Worm (Caenorhabditis elegans) whole organism, L2 larva: ENCODE results near the gene lgg-2.

Experiments
- C34F6.9 ChIP-seq: fragments of 150-350 bp; optimal IDR thresholded peaks from 2 replicates; lab custom pipeline; 2014; ENCODE audit warnings: missing biosample characterization, missing genetic modification characterization
- Y55F3AM.14 ChIP-seq: fragments of 200-800 bp; sonication (Bioruptor generic); optimal IDR thresholded peaks from 2 replicates; lab custom pipeline; 2018; ENCODE audit warnings: mild to moderate bottlenecking, missing genetic modification characterization, missing compliant biosample characterization
- ZK546.5 ChIP-seq: sonication (generic microtip); optimal IDR thresholded peaks from 2 replicates; lab custom pipeline; 2017; ENCODE audit warnings: missing biosample characterization, missing genetic modification characterization
- alr-1 ChIP-seq: fragments of 150-350 bp; optimal IDR thresholded peaks from 2 replicates; lab custom pipeline; 2014; ENCODE audit warnings: missing biosample characterization, missing genetic modification characterization
- aly-2 ChIP-seq: fragments of 150-350 bp; optimal IDR thresholded peaks from 2 replicates; lab custom pipeline; 2014; ENCODE audit warnings: missing biosample characterization, missing genetic modification characterization
- ama-1 ChIP-seq: fragments of 150-350 bp; optimal IDR thresholded peaks from 2 replicates; lab custom pipeline; 2018; ENCODE audit warnings: inconsistent platforms
- blmp-1 ChIP-seq: sonication (generic microtip); optimal IDR thresholded peaks from 2 replicates; lab custom pipeline; 2017; ENCODE audit warnings: missing genetic modification characterization, mild to moderate bottlenecking, missing compliant biosample characterization, antibody characterized with exemption, moderate library complexity; ENCODE audit not compliant: insufficient read depth
- ceh-16 ChIP-seq: fragments of 150-350 bp; optimal IDR thresholded peaks from 2 replicates; lab custom pipeline; 2014; ENCODE audit warnings: missing biosample characterization, missing genetic modification characterization
- ceh-82 ChIP-seq: fragments of 150-350 bp; optimal IDR thresholded peaks from 2 replicates; lab custom pipeline; 2014; ENCODE audit warnings: missing biosample characterization, missing genetic modification characterization
- crh-2 ChIP-seq: sonication (generic microtip); optimal IDR thresholded peaks from 2 replicates; lab custom pipeline; 2017; ENCODE audit warnings: missing biosample characterization, missing genetic modification characterization
- dmd-4 ChIP-seq: sonication (generic microtip); optimal IDR thresholded peaks from 2 replicates; lab custom pipeline; 2017; ENCODE audit warnings: missing biosample characterization, missing genetic modification characterization
- elt-1 ChIP-seq: fragments of 150-350 bp; optimal IDR thresholded peaks from 2 replicates; lab custom pipeline; 2014; ENCODE audit warnings: missing biosample characterization, missing genetic modification characterization
- elt-3 ChIP-seq: sonication (generic microtip); optimal IDR thresholded peaks from 2 replicates; lab custom pipeline; 2017; ENCODE audit warnings: missing biosample characterization, missing genetic modification characterization
- fos-1 ChIP-seq: fragments of 150-350 bp; optimal IDR thresholded peaks from 2 replicates; lab custom pipeline; 2014; ENCODE audit warnings: missing biosample characterization, missing genetic modification characterization
- gmeb-1 ChIP-seq: fragments of 150-350 bp; optimal IDR thresholded peaks from 2 replicates; lab custom pipeline; 2014; ENCODE audit warnings: missing biosample characterization, missing genetic modification characterization
- lin-11 ChIP-seq: fragments of 150-350 bp; sonication (generic microtip); optimal IDR thresholded peaks from 2 replicates; lab custom pipeline; 2014; ENCODE audit warnings: missing biosample characterization, missing genetic modification characterization, inconsistent platforms, mixed read lengths
- lin-13 ChIP-seq: fragments of 150-350 bp; optimal IDR thresholded peaks from 2 replicates; lab custom pipeline; 2014; ENCODE audit warnings: missing biosample characterization, missing genetic modification reagents, missing genetic modification characterization
- lin-39 ChIP-seq: fragments of 150-350 bp; optimal IDR thresholded peaks from 2 replicates; lab custom pipeline; 2014; ENCODE audit warnings: missing biosample characterization, missing genetic modification reagents, missing genetic modification characterization
- lsy-2 ChIP-seq, 2 experiments: fragments of 150-350 bp in 1 of 2; sonication (generic microtip) in 1 of 2; optimal IDR thresholded peaks; 2 replicates each; lab custom pipeline; 2014 to 2017; ENCODE audit warnings: missing biosample characterization in 2 of 2, missing genetic modification characterization in 2 of 2
- mbf-1 ChIP-seq: sonication (generic microtip); optimal IDR thresholded peaks from 2 replicates; lab custom pipeline; 2017; ENCODE audit warnings: missing biosample characterization, missing genetic modification characterization
- mdl-1 ChIP-seq, 2 experiments: fragments of 150-350 bp in 1 of 2; sonication (generic microtip) in 1 of 2; optimal IDR thresholded peaks; 2 replicates each; lab custom pipeline; 2017; ENCODE audit warnings: missing biosample characterization in 2 of 2, missing genetic modification characterization in 2 of 2
- nhr-10 ChIP-seq: sonication (generic microtip); optimal IDR thresholded peaks from 2 replicates; lab custom pipeline; 2017; ENCODE audit warnings: missing biosample characterization, missing genetic modification characterization
- nhr-11 ChIP-seq: fragments of 150-350 bp; optimal IDR thresholded peaks from 2 replicates; lab custom pipeline; 2014; ENCODE audit warnings: missing biosample characterization, missing genetic modification characterization
- nhr-12 ChIP-seq: fragments of 150-350 bp; optimal IDR thresholded peaks from 2 replicates; lab custom pipeline; 2014; ENCODE audit warnings: missing biosample characterization, missing genetic modification characterization
- nhr-129 ChIP-seq: fragments of 150-350 bp; optimal IDR thresholded peaks from 2 replicates; lab custom pipeline; 2014; ENCODE audit warnings: missing biosample characterization, missing genetic modification characterization
- nhr-21 ChIP-seq: fragments of 150-350 bp; optimal IDR thresholded peaks from 2 replicates; lab custom pipeline; 2014; ENCODE audit warnings: missing biosample characterization, missing genetic modification characterization
- nhr-23 ChIP-seq: fragments of 150-350 bp; optimal IDR thresholded peaks from 2 replicates; lab custom pipeline; 2014; ENCODE audit warnings: missing biosample characterization, missing genetic modification reagents, missing genetic modification characterization
- nhr-237 ChIP-seq: fragments of 150-350 bp; optimal IDR thresholded peaks from 2 replicates; lab custom pipeline; 2014; ENCODE audit warnings: missing biosample characterization, missing genetic modification characterization
- nhr-25 ChIP-seq: fragments of 150-350 bp; sonication (generic microtip); optimal IDR thresholded peaks from 3 replicates; lab custom pipeline; 2014; ENCODE audit warnings: missing biosample characterization, missing genetic modification characterization
- nhr-77 ChIP-seq: fragments of 150-350 bp; optimal IDR thresholded peaks from 2 replicates; lab custom pipeline; 2014; ENCODE audit warnings: missing biosample characterization, missing genetic modification characterization
- peb-1 ChIP-seq: fragments of 150-350 bp; optimal IDR thresholded peaks from 2 replicates; lab custom pipeline; 2014; ENCODE audit warnings: missing biosample characterization, missing genetic modification characterization
- sem-4 ChIP-seq: fragments of 150-350 bp; optimal IDR thresholded peaks from 2 replicates; lab custom pipeline; 2014; ENCODE audit warnings: missing biosample characterization, missing genetic modification reagents, missing genetic modification characterization
- skn-1 ChIP-seq: sonication (generic microtip); optimal IDR thresholded peaks from 2 replicates; lab custom pipeline; 2017; ENCODE audit warnings: missing biosample characterization, missing genetic modification characterization
- sma-3 ChIP-seq: sonication (generic microtip); optimal IDR thresholded peaks from 2 replicates; lab custom pipeline; 2016; ENCODE audit warnings: missing genetic modification reagents, missing genetic modification characterization, missing compliant biosample characterization
- sma-9 ChIP-seq, 2 experiments: fragments of 150-350 bp in 1 of 2; sonication (generic microtip) in 1 of 2; optimal IDR thresholded peaks; 2 replicates each; lab custom pipeline; 2014 to 2016; ENCODE audit warnings: missing genetic modification characterization in 2 of 2, mild to moderate bottlenecking in 1 of 2, missing biosample characterization in 1 of 2, missing compliant biosample characterization in 1 of 2, missing genetic modification reagents in 1 of 2, moderate library complexity in 1 of 2
- snpc-4 ChIP-seq: fragments of 150-350 bp; optimal IDR thresholded peaks from 2 replicates; lab custom pipeline; 2014; ENCODE audit warnings: missing biosample characterization, missing genetic modification characterization
- unc-39 ChIP-seq: fragments of 150-350 bp; optimal IDR thresholded peaks from 2 replicates; lab custom pipeline; 2014; ENCODE audit warnings: missing biosample characterization, missing genetic modification characterization
- unc-55 ChIP-seq: fragments of 150-350 bp; sonication (generic microtip); optimal IDR thresholded peaks from 3 replicates; lab custom pipeline; 2014; ENCODE audit warnings: missing biosample characterization, missing genetic modification reagents, missing genetic modification characterization
- unc-62 ChIP-seq: fragments of 150-350 bp; optimal IDR thresholded peaks from 2 replicates; lab custom pipeline; 2014; ENCODE audit warnings: missing biosample characterization, missing genetic modification reagents, missing genetic modification characterization
- zag-1 ChIP-seq: fragments of 150-350 bp; optimal IDR thresholded peaks from 2 replicates; lab custom pipeline; 2014; ENCODE audit warnings: missing biosample characterization, missing genetic modification characterization
- ztf-1 ChIP-seq: fragments of 200-800 bp; sonication (Bioruptor generic); conservative IDR thresholded peaks from 2 replicates; pipeline ENCODE4 v1.3.6; 2022; ENCODE audit warnings: missing genetic modification characterization, missing compliant biosample characterization
- ztf-11 ChIP-seq: sonication (generic microtip); optimal IDR thresholded peaks from 2 replicates; lab custom pipeline; 2017; ENCODE audit warnings: missing biosample characterization, missing genetic modification characterization
- ztf-4 ChIP-seq: fragments of 150-350 bp; optimal IDR thresholded peaks from 2 replicates; lab custom pipeline; 2014; ENCODE audit warnings: missing biosample characterization, missing genetic modification characterization

The lgg-2 gene

ce11 chrIV:10933062-10933552, 2.6 kb downstream of the lgg-2 start, which contains the start of the genes dnc-1 and lsm-7 (continued):
- TF ChIP-seq dmd-4 (tag; lab: Kevin White, UChicago) (no peak), ama-1 (lab: Kevin White, UChicago) (no peak), nhr-10 (tag; lab: Kevin White, UChicago) (no peak), nhr-237 (no peak), lin-39 (tag; lab: Kevin White, UChicago) (no peak), nhr-77 (tag; lab: Kevin White, UChicago) (no peak), lin-13 (GFP tag; lab: Kevin White, UChicago) (peak; percentile 54)
- TF ChIP-seq, all 48 proteins: peak for 21

ce11 chrIV:10919770-10920169, 15.9 kb downstream of the lgg-2 start, which contains the start of gene rbr-2:
rbr-2 (plus strand) TSS chrIV:10920070.
- TF ChIP-seq lin-39 (tag; lab: Kevin White, UChicago), result no peak
- TF ChIP-seq zag-1 (tag; lab: Kevin White, UChicago), result no peak
- TF ChIP-seq lin-13 (GFP tag; lab: Kevin White, UChicago), result no peak
- TF ChIP-seq ztf-11 (tag; lab: Kevin White, UChicago), result no peak
- no peak for TF ChIP-seq nhr-10 (tag; lab: Kevin White, UChicago)
- no peak for TF ChIP-seq aly-2 (tag; lab: Kevin White, UChicago)
- no peak for TF ChIP-seq ztf-1 (GFP tag; lab: Robert Waterston, UW)
- TF ChIP-seq lin-11 (tag; lab: Kevin White, UChicago), result no peak
- TF ChIP-seq mbf-1 (tag; lab: Kevin White, UChicago), result no peak
- no peak for TF ChIP-seq ztf-4 (tag; lab: Kevin White, UChicago)
- TF ChIP-seq ama-1 (lab: Kevin White, UChicago), result no peak
- no peak for TF ChIP-seq peb-1 (tag; lab: Kevin White, UChicago)
- no peak for TF ChIP-seq gmeb-1 (tag; lab: Kevin White, UChicago)
- no peak for TF ChIP-seq snpc-4 (tag; lab: Kevin White, UChicago)
- TF ChIP-seq mdl-1 (tag; optimal IDR thresholded peaks at IDR 0.05; lab: Kevin White, UChicago), result no peak
- no peak for TF ChIP-seq nhr-25
- no peak for TF ChIP-seq ceh-82 (tag; lab: Kevin White, UChicago)
- TF ChIP-seq elt-1 (tag; lab: Kevin White, UChicago), result no peak
- TF ChIP-seq nhr-77 (tag; lab: Kevin White, UChicago), result no peak
- no peak for TF ChIP-seq skn-1 (tag; lab: Kevin White, UChicago)
- TF ChIP-seq, all 48 proteins: peak for 0

- TF ChIP-seq nhr-25 (peak; percentile 58), ztf-1 (GFP tag; lab: Robert Waterston, UW) (no peak), mbf-1 (tag; lab: Kevin White, UChicago) (no peak), nhr-21 (tag; lab: Kevin White, UChicago) (peak; percentile 61), sma-3 (peak; percentile 76), nhr-23 (tag; lab: Kevin White, UChicago) (no peak), zag-1 (tag; lab: Kevin White, UChicago) (peak; percentile 37), nhr-129 (tag; lab: Kevin White, UChicago) (peak; percentile 87), Y55F3AM.14 (peak; percentile 17), lin-13 (GFP tag; lab: Kevin White, UChicago) (peak; percentile 50), lin-11 (tag; lab: Kevin White, UChicago) (peak; percentile 87), C34F6.9 (peak; percentile 96), peb-1 (tag; lab: Kevin White, UChicago) (no peak), ama-1 (lab: Kevin White, UChicago) (peak; percentile 74), snpc-4 (tag; lab: Kevin White, UChicago) (peak; percentile 57), skn-1 (tag; lab: Kevin White, UChicago) (no peak), unc-62 (no peak), ztf-4 (tag; lab: Kevin White, UChicago) (peak; percentile 26), mdl-1 (tag; optimal IDR thresholded peaks at IDR 0.05; lab: Kevin White, UChicago) (peak in 1 of 2 experiments; percentile 77), crh-2 (tag; lab: Kevin White, UChicago) (peak; percentile 84), unc-39 (tag; lab: Kevin White, UChicago) (no peak), sma-9 (GFP tag; optimal IDR thresholded peaks at IDR 0.05; lab: Kevin White, UChicago) (peak; percentile 72), sma-9 (tag; optimal IDR thresholded peaks at IDR 0.05; lab: Kevin White, UChicago) (no peak), lin-39 (tag; lab: Kevin White, UChicago) (no peak), ceh-82 (tag; lab: Kevin White, UChicago) (peak; percentile 19), elt-3 (tag; lab: Kevin White, UChicago) (no peak), gmeb-1 (tag; lab: Kevin White, UChicago) (peak; percentile 65), nhr-11 (tag; lab: Kevin White, UChicago) (no peak), unc-55 (GFP tag; lab: Kevin White, UChicago) (peak; percentile 82), ZK546.5 (tag; lab: Kevin White, UChicago) (no peak), nhr-12 (no peak), nhr-237 (no peak), elt-1 (tag; lab: Kevin White, UChicago) (no peak), lsy-2 (tag; optimal IDR thresholded peaks at IDR 0.05; lab: Kevin White, UChicago) (peak; percentile 40 to 80), fos-1 (tag; lab: Kevin White, UChicago) (peak; percentile 58), dmd-4 (tag; lab: Kevin White, UChicago) (no peak), blmp-1 (tag; lab: Kevin White, UChicago) (peak; percentile 40), alr-1 (tag; lab: Kevin White, UChicago) (no peak), nhr-77 (tag; lab: Kevin White, UChicago) (no peak), ceh-16 (tag; lab: Kevin White, UChicago) (peak; percentile 45), nhr-10 (tag; lab: Kevin White, UChicago) (peak; percentile 11), sem-4 (tag; lab: Kevin White, UChicago) (peak; percentile 58)
These were observed 16.7 kb downstream of the lgg-2 start for ce11 chrIV:10918877-10919560.
